Fruit fly (Drosophila melanogaster) S2 (cell line): ENCODE measurements around the gene CG12253.

Experiments
- CG8478 ChIP-seq: fragments of >200 bp; optimal IDR thresholded peaks from 2 replicates; lab custom pipeline; 2018
- CTCF ChIP-seq, 2 experiments: fragments of >200 bp; optimal IDR thresholded peaks; 2 replicates each; lab custom pipeline; 2018

dm6 chr2L:10986138-10986537 is 1.5 kb upstream of the CG12253 start:
- no peak for TF ChIP-seq CG8478 (lab: Kevin White, UChicago)
- peak; percentile 49 to 91 for TF ChIP-seq CTCF (optimal IDR thresholded peaks at IDR 0.05; lab: Kevin White, UChicago)
